Worm (Caenorhabditis elegans) whole organism, L4 larva: Measurements from ENCODE around the gene srab-25.

Experiments used
- R02D3.7 ChIP-seq: fragments of 150-350 bp; sonication (generic microtip); optimal IDR thresholded peaks from 3 replicates; lab custom pipeline; 2014; ENCODE audit warnings: missing biosample characterization, missing genetic modification characterization
- T20F7.1 ChIP-seq: fragments of 200-800 bp; sonication (Bioruptor generic); optimal IDR thresholded peaks from 2 replicates; lab custom pipeline; 2018; ENCODE audit warnings: mild to moderate bottlenecking, missing genetic modification characterization, missing compliant biosample characterization
- Y105C5A.15 ChIP-seq: fragments of 200-800 bp; sonication (Bioruptor generic); IDR thresholded peaks from 2 replicates; pipeline ENCODE4 v1.3.6; 2022; ENCODE audit warnings: missing genetic modification characterization, missing compliant biosample characterization
- Y5F2A.4 ChIP-seq: fragments of 200-800 bp; sonication (Bioruptor generic); optimal IDR thresholded peaks from 2 replicates; lab custom pipeline; 2018; ENCODE audit warnings: mild to moderate bottlenecking, missing genetic modification characterization, missing compliant biosample characterization
- attf-4 ChIP-seq: sonication (generic microtip); optimal IDR thresholded peaks from 3 replicates; lab custom pipeline; 2017; ENCODE audit warnings: missing biosample characterization, missing genetic modification characterization
- ceh-44 ChIP-seq: fragments of 200-800 bp; sonication (Bioruptor generic); IDR thresholded peaks from 2 replicates; pipeline ENCODE4 v1.3.6; 2022; ENCODE audit warnings: missing genetic modification reagents, missing genetic modification characterization, missing compliant biosample characterization
- cey-2 ChIP-seq: sonication (generic microtip); optimal IDR thresholded peaks from 3 replicates; lab custom pipeline; 2017; ENCODE audit warnings: missing genetic modification characterization, mild to moderate bottlenecking, missing compliant biosample characterization, antibody characterized with exemption, borderline replicate concordance; ENCODE audit not compliant: insufficient read depth
- daf-12 ChIP-seq: fragments of 150-350 bp; optimal IDR thresholded peaks from 2 replicates; lab custom pipeline; 2014; ENCODE audit warnings: missing biosample characterization, missing genetic modification reagents, missing genetic modification characterization
- daf-19 ChIP-seq: fragments of 200-800 bp; sonication (Bioruptor generic); conservative IDR thresholded peaks from 2 replicates; pipeline ENCODE4 v1.3.6; 2022; ENCODE audit warnings: missing genetic modification characterization, missing compliant biosample characterization
- daf-8 ChIP-seq: fragments of 200-800 bp; sonication (Bioruptor generic); IDR thresholded peaks from 2 replicates; pipeline ENCODE4 v1.3.6; 2022; ENCODE audit warnings: missing genetic modification characterization, missing compliant biosample characterization
- dpl-1 ChIP-seq: fragments of 150-350 bp; optimal IDR thresholded peaks from 2 replicates; lab custom pipeline; 2014; ENCODE audit warnings: missing biosample characterization, missing genetic modification reagents, missing genetic modification characterization
- duxl-1 ChIP-seq: sonication (generic microtip); optimal IDR thresholded peaks from 2 replicates; lab custom pipeline; 2016; ENCODE audit warnings: mild to moderate bottlenecking, missing genetic modification characterization, moderate library complexity, missing compliant biosample characterization; ENCODE audit not compliant: poor library complexity
- dve-1 ChIP-seq: sonication (generic microtip); optimal IDR thresholded peaks from 2 replicates; lab custom pipeline; 2017; ENCODE audit warnings: antibody characterized with exemption, mild to moderate bottlenecking, missing genetic modification characterization, missing compliant biosample characterization; ENCODE audit not compliant: insufficient read depth
- egl-27 ChIP-seq: sonication (generic microtip); optimal IDR thresholded peaks from 3 replicates; lab custom pipeline; 2017; ENCODE audit warnings: missing biosample characterization, missing genetic modification reagents, missing genetic modification characterization
- egl-43 ChIP-seq: fragments of 200-800 bp; sonication (Bioruptor generic); IDR thresholded peaks from 2 replicates; pipeline ENCODE4 v1.3.6; 2022; ENCODE audit warnings: missing genetic modification reagents, missing genetic modification characterization, missing compliant biosample characterization
- fos-1 ChIP-seq: fragments of 150-350 bp; optimal IDR thresholded peaks from 2 replicates; lab custom pipeline; 2014; ENCODE audit warnings: missing biosample characterization, missing genetic modification characterization
- hlh-30 ChIP-seq: sonication (generic microtip); optimal IDR thresholded peaks from 2 replicates; lab custom pipeline; 2017; ENCODE audit warnings: antibody characterized with exemption, mild to moderate bottlenecking, missing genetic modification characterization, missing compliant biosample characterization; ENCODE audit not compliant: insufficient read depth
- lin-1 ChIP-seq: fragments of 200-800 bp; sonication (Bioruptor generic); IDR thresholded peaks from 2 replicates; pipeline ENCODE4 v1.3.6; 2022; ENCODE audit warnings: missing genetic modification reagents, missing genetic modification characterization, missing compliant biosample characterization
- lin-38 ChIP-seq: fragments of 200-800 bp; sonication (Bioruptor generic); IDR thresholded peaks from 2 replicates; pipeline ENCODE4 v1.3.6; 2022; ENCODE audit warnings: missing genetic modification reagents, missing genetic modification characterization, missing compliant biosample characterization
- lin-39 ChIP-seq: fragments of 150-350 bp; optimal IDR thresholded peaks from 2 replicates; lab custom pipeline; 2014; ENCODE audit warnings: missing biosample characterization, missing genetic modification reagents, missing genetic modification characterization
- lir-3 ChIP-seq: sonication (generic microtip); optimal IDR thresholded peaks from 2 replicates; lab custom pipeline; 2016; ENCODE audit warnings: mild to moderate bottlenecking, missing genetic modification characterization, missing compliant biosample characterization
- lsy-2 ChIP-seq, 2 experiments: fragments of 150-350 bp in 1 of 2; sonication (generic microtip) in 1 of 2; optimal IDR thresholded peaks; 2 replicates each; lab custom pipeline; 2014 to 2017; ENCODE audit warnings: missing biosample characterization in 2 of 2, missing genetic modification characterization in 2 of 2
- mdl-1 ChIP-seq, 2 experiments: fragments of 150-350 bp in 1 of 2; sonication (generic microtip) in 1 of 2; optimal IDR thresholded peaks; 2 replicates each; lab custom pipeline; 2014 to 2017; ENCODE audit warnings: missing biosample characterization in 2 of 2, missing genetic modification characterization in 2 of 2
- mxl-2 ChIP-seq: fragments of 200-800 bp; sonication (Bioruptor generic); conservative IDR thresholded peaks from 2 replicates; pipeline ENCODE4 v1.3.6; 2022; ENCODE audit warnings: missing genetic modification reagents, missing genetic modification characterization, missing compliant biosample characterization
- mxl-3 ChIP-seq: fragments of 200-800 bp; sonication (Bioruptor generic); optimal IDR thresholded peaks from 2 replicates; lab custom pipeline; 2018; ENCODE audit warnings: mild to moderate bottlenecking, missing genetic modification characterization, missing compliant biosample characterization
- nhr-102 ChIP-seq: sonication (generic microtip); optimal IDR thresholded peaks from 2 replicates; lab custom pipeline; 2016; ENCODE audit warnings: mild to moderate bottlenecking, missing genetic modification characterization, moderate library complexity, missing compliant biosample characterization
- nhr-11 ChIP-seq: fragments of 150-350 bp; optimal IDR thresholded peaks from 2 replicates; lab custom pipeline; 2014; ENCODE audit warnings: missing biosample characterization, missing genetic modification characterization
- nhr-111 ChIP-seq: fragments of 200-800 bp; sonication (Bioruptor generic); optimal IDR thresholded peaks from 2 replicates; lab custom pipeline; 2018; ENCODE audit warnings: mild to moderate bottlenecking, missing genetic modification characterization, missing compliant biosample characterization
- nhr-28 ChIP-seq: fragments of 150-350 bp; optimal IDR thresholded peaks from 2 replicates; lab custom pipeline; 2014; ENCODE audit warnings: missing biosample characterization, missing genetic modification characterization
- nhr-48 ChIP-seq: sonication (generic microtip); optimal IDR thresholded peaks from 2 replicates; lab custom pipeline; 2016; ENCODE audit warnings: mild to moderate bottlenecking, missing genetic modification characterization, missing compliant biosample characterization
- nhr-6 ChIP-seq: fragments of 150-350 bp; optimal IDR thresholded peaks from 2 replicates; lab custom pipeline; 2014; ENCODE audit warnings: missing biosample characterization, missing genetic modification characterization
- nhr-76 ChIP-seq: fragments of 150-350 bp; optimal IDR thresholded peaks from 2 replicates; lab custom pipeline; 2014; ENCODE audit warnings: missing biosample characterization, missing genetic modification characterization
- php-3 ChIP-seq: fragments of 200-800 bp; sonication (Bioruptor generic); IDR thresholded peaks from 2 replicates; pipeline ENCODE4 v1.3.6; 2022; ENCODE audit warnings: missing genetic modification reagents, missing genetic modification characterization, missing compliant biosample characterization
- pqm-1 ChIP-seq: sonication (generic microtip); optimal IDR thresholded peaks from 2 replicates; lab custom pipeline; 2017; ENCODE audit warnings: missing biosample characterization, missing genetic modification characterization
- rbr-2 ChIP-seq: sonication (generic microtip); optimal IDR thresholded peaks from 2 replicates; lab custom pipeline; 2016; ENCODE audit warnings: missing genotype, missing genetic modification characterization, missing compliant biosample characterization
- sdz-12 ChIP-seq: fragments of 200-800 bp; sonication (Bioruptor generic); optimal IDR thresholded peaks from 2 replicates; lab custom pipeline; 2018; ENCODE audit warnings: mild to moderate bottlenecking, missing genetic modification characterization, missing compliant biosample characterization
- spr-1 ChIP-seq: sonication (generic microtip); optimal IDR thresholded peaks from 2 replicates; lab custom pipeline; 2016; ENCODE audit warnings: mild to moderate bottlenecking, missing genetic modification characterization, missing compliant biosample characterization
- tag-97 ChIP-seq: fragments of 200-800 bp; sonication (Bioruptor generic); IDR thresholded peaks from 2 replicates; pipeline ENCODE4 v1.3.6; 2022; ENCODE audit warnings: missing genetic modification characterization, missing compliant biosample characterization
- unc-62 ChIP-seq, 3 experiments: fragments of 150-350 bp in 1 of 3; sonication (generic microtip); optimal IDR thresholded peaks in 2 of 3; peaks in 1 of 3; 1 replicate in 1 of 3; 2 replicates in 2 of 3; lab custom pipeline; 2014 to 2017; ENCODE audit warnings: missing biosample characterization in 3 of 3, missing genetic modification characterization in 3 of 3, missing genetic modification reagents in 3 of 3, missing genotype in 1 of 3
- vab-7 ChIP-seq: fragments of 200-800 bp; sonication (Bioruptor generic); IDR thresholded peaks from 2 replicates; pipeline ENCODE4 v1.3.6; 2022; ENCODE audit warnings: missing genetic modification reagents, missing genetic modification characterization, missing compliant biosample characterization

Gene srab-25

DNA sequence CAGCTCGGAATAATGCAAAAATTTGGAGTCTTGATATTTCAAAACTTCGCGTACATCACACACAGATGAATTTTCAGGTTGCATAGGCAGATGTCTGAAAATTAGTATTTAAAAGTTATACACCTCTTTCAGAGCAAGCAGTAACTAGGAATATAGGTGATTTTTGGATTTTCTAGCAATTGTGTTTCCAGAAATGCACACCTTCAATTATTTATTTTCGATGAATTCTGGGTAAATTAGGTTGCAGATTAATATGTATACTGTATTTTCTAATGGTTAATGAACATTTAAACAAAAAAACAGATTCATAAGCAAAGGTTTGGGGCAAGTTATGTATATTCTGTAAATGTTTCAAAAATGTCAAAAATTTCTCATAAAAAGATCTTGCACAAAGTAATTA, at the start of gene srab-25:
srab-25 (minus strand) TSS at position 101 of the 400 bp plus-strand sequence.
- TF ChIP-seq sdz-12 (GFP tag; lab: Kevin White, UChicago), result no peak

DNA sequence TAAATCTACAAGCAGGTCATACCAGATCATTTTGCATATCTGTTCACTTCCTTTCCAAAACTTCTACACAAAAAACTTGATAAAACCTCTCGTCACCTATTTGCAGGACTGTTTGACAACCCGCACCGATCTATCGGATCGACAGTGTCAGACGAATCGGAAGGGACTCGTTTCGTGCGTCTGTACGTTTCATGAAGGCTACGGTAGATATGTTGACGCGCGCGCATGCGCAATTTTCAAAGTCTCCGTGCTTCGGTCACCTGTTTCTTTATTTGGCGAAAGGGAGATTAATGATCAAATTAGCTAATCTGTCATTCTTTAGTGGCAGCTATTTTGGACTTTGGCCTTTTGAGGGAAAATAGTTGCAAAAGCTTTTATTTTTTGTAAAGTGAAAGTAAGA, 48.5 kb upstream of the srab-25 start:
- no peak for TF ChIP-seq php-3 (GFP tag; lab: Robert Waterston, UW)
- TF ChIP-seq duxl-1 (tag; lab: Kevin White, UChicago), result no peak
- TF ChIP-seq Y105C5A.15 (GFP tag; lab: Robert Waterston, UW), result no peak
- peak in 1 of 2 experiments; percentile 54 for TF ChIP-seq mdl-1 (tag; optimal IDR thresholded peaks at IDR 0.05; lab: Kevin White, UChicago)
- no peak for TF ChIP-seq R02D3.7 (tag; lab: Kevin White, UChicago)
- TF ChIP-seq egl-43 (GFP tag; lab: Robert Waterston, UW), result no peak
- no peak for TF ChIP-seq attf-4
- TF ChIP-seq vab-7 (GFP tag; lab: Robert Waterston, UW), result no peak
- no peak for TF ChIP-seq nhr-111 (GFP tag; lab: Kevin White, UChicago)
- no peak for TF ChIP-seq spr-1 (tag; lab: Kevin White, UChicago)
- TF ChIP-seq hlh-30, result no peak
- TF ChIP-seq mxl-3, result peak; percentile 67
- TF ChIP-seq lin-39, result no peak
- TF ChIP-seq unc-62 (GFP tag; optimal IDR thresholded peaks at IDR 0.05 in 1 of 2; lab: Kevin White, UChicago), result peak in 1 of 2 experiments; percentile 73
- no peak for TF ChIP-seq unc-62 (tag; optimal IDR thresholded peaks at IDR 0.05; lab: Kevin White, UChicago)
- TF ChIP-seq nhr-76, result no peak
- TF ChIP-seq mxl-2 (GFP tag; lab: Robert Waterston, UW), result no peak
- no peak for TF ChIP-seq lir-3 (tag; lab: Kevin White, UChicago)
- no peak for TF ChIP-seq dve-1
- no peak for TF ChIP-seq daf-19 (GFP tag; lab: Robert Waterston, UW)
- no peak for TF ChIP-seq sdz-12 (GFP tag; lab: Kevin White, UChicago)
- TF ChIP-seq lin-38, result no peak
- TF ChIP-seq daf-8, result no peak
- peak; percentile 54 for TF ChIP-seq nhr-28 (tag; lab: Kevin White, UChicago)
- peak; percentile 61 for TF ChIP-seq nhr-48 (tag; lab: Kevin White, UChicago)
- no peak for TF ChIP-seq T20F7.1
- TF ChIP-seq, all 104 proteins: peak for 5

DNA sequence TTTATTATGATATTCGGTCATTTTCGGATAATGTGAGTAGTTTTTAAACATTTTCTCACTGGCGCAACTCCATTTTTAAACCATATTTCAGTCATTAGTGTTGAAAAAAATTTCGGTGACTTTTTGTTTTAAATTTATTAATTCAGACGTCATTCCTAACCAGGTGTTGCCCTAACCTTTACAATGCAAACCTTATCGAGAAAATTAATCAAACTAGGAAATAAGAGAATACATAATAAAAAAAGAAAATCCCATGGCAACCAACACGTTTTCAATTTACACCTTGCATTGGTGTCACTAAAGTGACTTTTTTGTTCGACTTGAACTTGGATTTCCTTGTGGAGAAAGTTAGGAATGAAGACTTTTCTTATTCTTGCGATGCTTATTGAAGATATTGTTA, 47.2 kb upstream of the srab-25 start, which contains the start of gene F36H9.2:
F36H9.2 (plus strand) TSS at position 301 of the 400 bp plus-strand sequence.
- TF ChIP-seq lin-1 (GFP tag; lab: Robert Waterston, UW), result no peak
- TF ChIP-seq rbr-2 (tag; lab: Kevin White, UChicago), result no peak
- TF ChIP-seq Y5F2A.4 (GFP tag; lab: Kevin White, UChicago), result no peak
- no peak for TF ChIP-seq lsy-2 (tag; optimal IDR thresholded peaks at IDR 0.05; lab: Kevin White, UChicago)
- TF ChIP-seq dpl-1 (GFP tag; lab: Kevin White, UChicago), result no peak
- TF ChIP-seq daf-12 (tag; lab: Kevin White, UChicago), result no peak
- no peak for TF ChIP-seq mxl-2 (GFP tag; lab: Robert Waterston, UW)
- TF ChIP-seq fos-1, result no peak
- TF ChIP-seq nhr-6 (tag; lab: Kevin White, UChicago), result no peak
- no peak for TF ChIP-seq tag-97
- no peak for TF ChIP-seq lir-3 (tag; lab: Kevin White, UChicago)
- no peak for TF ChIP-seq mxl-3
- TF ChIP-seq nhr-76, result no peak
- TF ChIP-seq nhr-102, result no peak
- no peak for TF ChIP-seq ceh-44
- TF ChIP-seq cey-2 (tag; lab: Kevin White, UChicago), result no peak
- TF ChIP-seq pqm-1 (tag; lab: Kevin White, UChicago), result no peak
- no peak for TF ChIP-seq egl-27 (tag; lab: Kevin White, UChicago)
- TF ChIP-seq nhr-11 (tag; lab: Kevin White, UChicago), result no peak
- no peak for TF ChIP-seq mdl-1 (tag; optimal IDR thresholded peaks at IDR 0.05; lab: Kevin White, UChicago)
- TF ChIP-seq, all 104 proteins: peak for 0
